Fruit fly (Drosophila melanogaster): ENCODE results near the gene CG14710.

DNA sequence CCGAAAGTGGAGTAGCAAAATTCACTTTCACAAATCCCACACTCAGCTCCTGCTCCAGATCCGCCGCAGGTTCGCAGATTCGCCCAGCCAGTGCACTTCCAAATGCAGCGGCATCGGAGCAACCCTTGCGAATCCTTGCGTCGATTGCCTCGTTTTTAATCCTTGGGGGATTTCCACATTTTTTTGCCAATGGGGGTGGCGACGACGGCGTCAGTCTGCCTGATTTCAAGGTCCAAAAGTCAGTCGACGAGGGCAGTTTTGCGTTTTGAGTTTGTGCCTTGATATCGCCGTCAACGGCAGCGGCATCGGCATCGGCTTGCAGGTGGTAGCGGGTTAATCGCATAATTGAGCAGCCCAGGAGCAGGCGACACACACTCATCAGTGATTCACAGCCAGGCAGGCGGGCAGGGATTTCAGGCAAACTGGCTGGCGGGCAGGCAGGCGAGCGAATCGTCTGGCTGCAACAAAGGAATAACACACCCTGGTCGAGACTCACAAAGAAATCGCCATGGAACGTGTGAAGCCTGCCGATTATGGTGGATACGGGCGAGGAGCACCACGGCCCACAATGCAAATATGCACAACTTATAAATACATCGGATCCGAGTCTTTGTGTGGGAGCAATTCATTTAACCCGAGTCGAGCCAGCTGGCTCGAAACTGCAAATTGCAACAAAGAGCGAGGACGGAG is 4.3 kb upstream of the CG14710 start:
- TF ChIP-seq CG15710 (tag; optimal IDR thresholded peaks at IDR 0.05) (no peak), rn (GFP tag; IDR thresholded peaks at IDR 0.05) (no peak), CG17806 (tag; optimal IDR thresholded peaks at IDR 0.05) (no peak), EcR (GFP tag; optimal IDR thresholded peaks at IDR 0.05) (peak; percentile 71), CG12605 (GFP tag; IDR thresholded peaks at IDR 0.05) (no peak), CG8301 (tag; optimal IDR thresholded peaks at IDR 0.05) (no peak), Ets98B (GFP tag; IDR thresholded peaks at IDR 0.05) (no peak), CG4496 (GFP tag; IDR thresholded peaks at IDR 0.05) (no peak), Pif1B (GFP tag; optimal IDR thresholded peaks at IDR 0.05) (no peak), D1 (tag; optimal IDR thresholded peaks at IDR 0.05) (no peak), Pif1A (GFP tag; optimal IDR thresholded peaks at IDR 0.05) (no peak)

All from whole organism, pupa.